Fruit fly (Drosophila melanogaster) whole organism, embryonic: Measurements from ENCODE around the gene CG42819.

Experiments used
- B-H2 ChIP-seq: fragments of 200-800 bp; sonication (Bioruptor generic); optimal IDR thresholded peaks from 2 replicates; lab custom pipeline; 2018; ENCODE audit warnings: missing biosample characterization, mild to moderate bottlenecking, missing genetic modification characterization
- CG10959 ChIP-seq: fragments of 200-800 bp; sonication (Bioruptor generic); IDR thresholded peaks from 2 replicates; pipeline ENCODE4 v1.3.6; 2022; ENCODE audit warnings: missing biosample characterization, missing genetic modification characterization
- CG11504 ChIP-seq: fragments of 200-800 bp; sonication (Bioruptor generic); optimal IDR thresholded peaks from 3 replicates; lab custom pipeline; 2019; ENCODE audit warnings: missing biosample characterization, mild to moderate bottlenecking, missing genetic modification characterization, moderate library complexity
- CG12236 ChIP-seq: fragments of 200-800 bp; sonication (Bioruptor generic); optimal IDR thresholded peaks from 2 replicates; lab custom pipeline; 2016; ENCODE audit warnings: missing biosample characterization, missing genetic modification characterization
- CG12942 ChIP-seq: fragments of 200-800 bp; sonication (Bioruptor generic); optimal IDR thresholded peaks from 3 replicates; lab custom pipeline; 2016; ENCODE audit warnings: missing biosample characterization, missing genetic modification characterization
- CG13624 ChIP-seq: fragments of 200-800 bp; sonication (Bioruptor generic); optimal IDR thresholded peaks from 2 replicates; lab custom pipeline; 2016; ENCODE audit warnings: missing biosample characterization, missing genetic modification characterization
- CG13775 ChIP-seq: fragments of 200-800 bp; sonication (Bioruptor generic); optimal IDR thresholded peaks from 3 replicates; lab custom pipeline; 2017; ENCODE audit warnings: missing biosample characterization, mild to moderate bottlenecking, missing genetic modification characterization
- CG1529 ChIP-seq: fragments of 200-800 bp; sonication (Bioruptor generic); optimal IDR thresholded peaks from 3 replicates; lab custom pipeline; 2018; ENCODE audit warnings: missing biosample characterization, missing genetic modification characterization
- CG15514 ChIP-seq: fragments of 200-800 bp; sonication (Bioruptor generic); optimal IDR thresholded peaks from 3 replicates; lab custom pipeline; 2017; ENCODE audit warnings: missing biosample characterization, missing genetic modification characterization, mild to moderate bottlenecking, moderate library complexity, missing genetic modification reagents
- CG17328 ChIP-seq: fragments of 200-800 bp; sonication (Bioruptor generic); IDR thresholded peaks from 2 replicates; pipeline ENCODE4 v1.3.6; 2022; ENCODE audit warnings: missing biosample characterization, missing genetic modification characterization
- CG17829 ChIP-seq: fragments of 200-800 bp; optimal IDR thresholded peaks from 2 replicates; lab custom pipeline; 2019; ENCODE audit warnings: missing biosample characterization, mild to moderate bottlenecking, missing genetic modification characterization, moderate library complexity
- CG18262 ChIP-seq: fragments of 200-800 bp; optimal IDR thresholded peaks from 3 replicates; lab custom pipeline; 2019; ENCODE audit warnings: missing biosample characterization, mild to moderate bottlenecking, missing genetic modification characterization, moderate library complexity
- CG18599 ChIP-seq: fragments of 200-800 bp; sonication (Bioruptor generic); optimal IDR thresholded peaks from 3 replicates; lab custom pipeline; 2017; ENCODE audit warnings: missing biosample characterization, missing genetic modification characterization, mild to moderate bottlenecking, moderate library complexity, missing genetic modification reagents
- CG2875 ChIP-seq: fragments of 200-800 bp; sonication (Bioruptor generic); optimal IDR thresholded peaks from 2 replicates; lab custom pipeline; 2017; ENCODE audit warnings: missing biosample characterization, mild to moderate bottlenecking, missing genetic modification characterization, missing genetic modification reagents
- CG30020 ChIP-seq: fragments of 200-800 bp; optimal IDR thresholded peaks from 2 replicates; lab custom pipeline; 2019; ENCODE audit warnings: missing biosample characterization, mild to moderate bottlenecking, missing genetic modification characterization, moderate library complexity
- CG30403 ChIP-seq: fragments of 200-800 bp; sonication (Bioruptor generic); optimal IDR thresholded peaks from 3 replicates; lab custom pipeline; 2016; ENCODE audit warnings: missing biosample characterization, missing genetic modification characterization
- CG3163 ChIP-seq: fragments of 200-800 bp; sonication (Bioruptor generic); optimal IDR thresholded peaks from 3 replicates; lab custom pipeline; 2016; ENCODE audit warnings: missing biosample characterization, missing genetic modification characterization
- CG32532 ChIP-seq: fragments of 200-800 bp; sonication (Bioruptor generic); IDR thresholded peaks from 2 replicates; pipeline ENCODE4 v1.3.6; 2022; ENCODE audit warnings: missing biosample characterization, missing genetic modification characterization
- CG34376 ChIP-seq: fragments of 200-800 bp; sonication (Bioruptor generic); optimal IDR thresholded peaks from 2 replicates; lab custom pipeline; 2018; ENCODE audit warnings: missing biosample characterization, mild to moderate bottlenecking, missing genetic modification characterization
- CG4404 ChIP-seq: fragments of 200-800 bp; sonication (Bioruptor generic); IDR thresholded peaks from 2 replicates; pipeline ENCODE4 v1.3.6; 2022; ENCODE audit warnings: missing biosample characterization, missing genetic modification characterization
- CG7987 ChIP-seq: fragments of 200-800 bp; sonication (Bioruptor generic); optimal IDR thresholded peaks from 2 replicates; lab custom pipeline; 2018; ENCODE audit warnings: missing biosample characterization, mild to moderate bottlenecking, missing genetic modification characterization, moderate library complexity
- CG9817 ChIP-seq: fragments of 200-800 bp; sonication (Bioruptor generic); optimal IDR thresholded peaks from 2 replicates; lab custom pipeline; 2018; ENCODE audit warnings: missing biosample characterization, mild to moderate bottlenecking, missing genetic modification characterization, moderate library complexity
- Dbx ChIP-seq: fragments of 200-800 bp; sonication (Bioruptor generic); IDR thresholded peaks from 3 replicates; pipeline ENCODE4 v1.3.6; 2022; ENCODE audit warnings: missing biosample characterization, missing genetic modification characterization
- HLH4C ChIP-seq: fragments of 200-800 bp; sonication (Bioruptor generic); IDR thresholded peaks from 3 replicates; pipeline ENCODE4 v1.3.6; 2022; ENCODE audit warnings: missing biosample characterization, missing genetic modification characterization; ENCODE audit not compliant: partially characterized antibody
- Med ChIP-seq: fragments of 200-800 bp; sonication (Bioruptor generic); peaks from one replicate; lab custom pipeline; 2016; ENCODE audit warnings: missing biosample characterization, missing genetic modification characterization, mild to moderate bottlenecking, inconsistent platforms, moderate library complexity
- Mrtf ChIP-seq: fragments of 200-800 bp; sonication (Bioruptor generic); IDR thresholded peaks from 3 replicates; pipeline ENCODE4 v1.3.6; 2022; ENCODE audit warnings: missing biosample characterization, missing genetic modification characterization
- Opbp ChIP-seq: fragments of 200-800 bp; sonication (Bioruptor generic); IDR thresholded peaks from 3 replicates; pipeline ENCODE4 v1.3.6; 2022; ENCODE audit warnings: missing biosample characterization, missing genetic modification characterization; ENCODE audit not compliant: partially characterized antibody
- Sox102F ChIP-seq: fragments of 200-800 bp; sonication (Bioruptor generic); optimal IDR thresholded peaks from 2 replicates; lab custom pipeline; 2018; ENCODE audit warnings: missing biosample characterization, mild to moderate bottlenecking, missing genetic modification characterization, moderate library complexity
- ab ChIP-seq: fragments of 200-800 bp; sonication (Bioruptor generic); optimal IDR thresholded peaks from 2 replicates; lab custom pipeline; 2016; ENCODE audit warnings: missing biosample characterization, missing genetic modification characterization
- ap ChIP-seq: fragments of 200-800 bp; sonication (Bioruptor generic); IDR thresholded peaks from 2 replicates; pipeline ENCODE4 v1.3.6; 2022; ENCODE audit warnings: missing biosample characterization, missing genetic modification characterization
- bbx ChIP-seq: fragments of 200-800 bp; sonication (Bioruptor generic); IDR thresholded peaks from 2 replicates; pipeline ENCODE4 v1.3.6; 2022; ENCODE audit warnings: missing biosample characterization, missing genetic modification characterization; ENCODE audit not compliant: partially characterized antibody
- bigmax ChIP-seq: fragments of 200-800 bp; sonication (Bioruptor generic); optimal IDR thresholded peaks from 2 replicates; lab custom pipeline; 2018; ENCODE audit warnings: missing biosample characterization, mild to moderate bottlenecking, missing genetic modification characterization
- bsh ChIP-seq, 2 experiments: fragments of 200-800 bp; sonication (Bioruptor generic); optimal IDR thresholded peaks; 2 replicates each; lab custom pipeline; 2017 to 2018; ENCODE audit warnings: mild to moderate bottlenecking in 2 of 2, missing biosample characterization in 2 of 2, missing genetic modification characterization in 2 of 2, moderate library complexity in 1 of 2
- cad ChIP-seq: fragments of >200 bp; optimal IDR thresholded peaks from 2 replicates; lab custom pipeline; 2017; ENCODE audit warnings: missing biosample characterization, missing genetic modification characterization
- caup ChIP-seq: fragments of 200-800 bp; sonication (Bioruptor generic); optimal IDR thresholded peaks from 3 replicates; lab custom pipeline; 2017; ENCODE audit warnings: missing biosample characterization, mild to moderate bottlenecking, missing genetic modification characterization, moderate library complexity; ENCODE audit not compliant: severe bottlenecking
- chm ChIP-seq: fragments of 200-800 bp; sonication (Bioruptor generic); IDR thresholded peaks from 2 replicates; pipeline ENCODE4 v1.3.6; 2022; ENCODE audit warnings: missing biosample characterization, missing genetic modification characterization
- ci ChIP-seq: fragments of 200-800 bp; sonication (Bioruptor generic); IDR thresholded peaks from 3 replicates; pipeline ENCODE4 v1.3.6; 2022; ENCODE audit warnings: missing biosample characterization, missing genetic modification characterization
- exex ChIP-seq: fragments of 200-800 bp; sonication (Bioruptor generic); optimal IDR thresholded peaks from 4 replicates; lab custom pipeline; 2018; ENCODE audit warnings: missing biosample characterization, mild to moderate bottlenecking, missing genetic modification characterization, moderate library complexity
- gem ChIP-seq: fragments of 200-800 bp; sonication (Bioruptor generic); optimal IDR thresholded peaks from 2 replicates; lab custom pipeline; 2019; ENCODE audit warnings: missing biosample characterization, mild to moderate bottlenecking, missing genetic modification characterization, moderate library complexity
- grn ChIP-seq: fragments of 200-800 bp; sonication (Bioruptor generic); optimal IDR thresholded peaks from 3 replicates; lab custom pipeline; 2017; ENCODE audit warnings: missing biosample characterization, missing genetic modification characterization
- gro ChIP-seq: fragments of 200-800 bp; sonication (Bioruptor generic); optimal IDR thresholded peaks from 2 replicates; lab custom pipeline; 2016; ENCODE audit warnings: missing biosample characterization, missing genetic modification characterization
- h ChIP-seq: fragments of >200 bp; optimal IDR thresholded peaks from 2 replicates; lab custom pipeline; 2017
- hbn ChIP-seq: fragments of 200-800 bp; sonication (Bioruptor generic); IDR thresholded peaks from 2 replicates; pipeline ENCODE4 v1.3.6; 2022; ENCODE audit warnings: missing biosample characterization, missing genetic modification characterization; ENCODE audit not compliant: partially characterized antibody
- insv ChIP-seq, 2 experiments: fragments of 200-800 bp; sonication (Bioruptor generic); optimal IDR thresholded peaks; 3 replicates each; lab custom pipeline; 2016 to 2018; ENCODE audit warnings: missing biosample characterization in 2 of 2, missing genetic modification characterization in 2 of 2
- phol ChIP-seq: fragments of 200-800 bp; sonication (Bioruptor generic); optimal IDR thresholded peaks from 3 replicates; lab custom pipeline; 2018; ENCODE audit warnings: missing biosample characterization, mild to moderate bottlenecking, missing genetic modification characterization, moderate library complexity
- sisA ChIP-seq: fragments of 200-800 bp; sonication (Bioruptor generic); IDR thresholded peaks from 2 replicates; pipeline ENCODE4 v1.3.6; 2022; ENCODE audit warnings: missing biosample characterization, missing genetic modification characterization
- sqz ChIP-seq: fragments of 200-800 bp; sonication (Bioruptor generic); optimal IDR thresholded peaks from 3 replicates; lab custom pipeline; 2018; ENCODE audit warnings: missing biosample characterization, mild to moderate bottlenecking, missing genetic modification characterization
- tin ChIP-seq: fragments of 200-800 bp; sonication (Bioruptor generic); optimal IDR thresholded peaks from 3 replicates; lab custom pipeline; 2016; ENCODE audit warnings: missing biosample characterization, missing genetic modification characterization
- unc-4 ChIP-seq: fragments of 200-800 bp; sonication (Bioruptor generic); IDR thresholded peaks from 2 replicates; pipeline ENCODE4 v1.3.6; 2022; ENCODE audit warnings: missing biosample characterization, missing genetic modification characterization; ENCODE audit not compliant: partially characterized antibody

Gene CG42819

dm6 chr2L:8381508-8382036, 7.6 kb downstream of the CG42819 start, which contains the start of gene AlaRS (continued):
- TF ChIP-seq tin (GFP tag; lab: Kevin White, UChicago), result peak; percentile 19
- TF ChIP-seq CG3163 (GFP tag; lab: Kevin White, UChicago), result no peak
- peak; percentile 70 for TF ChIP-seq gem
- TF ChIP-seq h (lab: Kevin White, UChicago), result no peak
- peak; percentile 66 for TF ChIP-seq HLH4C (GFP tag; lab: Robert Waterston, UW)
- peak; percentile 20 for TF ChIP-seq CG13624 (GFP tag; lab: Kevin White, UChicago)
- TF ChIP-seq CG18262 (tag; lab: Kevin White, UChicago), result peak; percentile 53
- peak; percentile 14 for TF ChIP-seq sqz
- no peak; the same call in 1 of the 2 replicates for TF ChIP-seq chm (GFP tag; lab: Robert Waterston, UW)
- no peak for TF ChIP-seq caup (GFP tag; lab: Kevin White, UChicago)
- TF ChIP-seq Mrtf (GFP tag; lab: Robert Waterston, UW), result no peak
- peak; percentile 58 for TF ChIP-seq CG30403 (GFP tag; lab: Kevin White, UChicago)
- peak; percentile 42 for TF ChIP-seq phol (tag; lab: Kevin White, UChicago)
- peak; percentile 31 for TF ChIP-seq Sox102F (GFP tag; lab: Kevin White, UChicago)
- no peak for TF ChIP-seq CG10959 (GFP tag; lab: Robert Waterston, UW)
- TF ChIP-seq CG2875, result peak; percentile 2
- no peak for TF ChIP-seq ap (GFP tag; lab: Robert Waterston, UW)
- TF ChIP-seq CG32532 (GFP tag; lab: Robert Waterston, UW), result no peak; the same call in 1 of the 2 replicates
- TF ChIP-seq CG17328 (GFP tag; lab: Robert Waterston, UW), result peak; percentile 23; the same call in 1 of the 2 replicates
- peak; percentile 4 for TF ChIP-seq CG12942 (GFP tag; lab: Kevin White, UChicago)
- TF ChIP-seq cad (GFP tag; lab: Kevin White, UChicago), result no peak
- peak; percentile 41 for TF ChIP-seq CG34376
- peak; percentile 22 for TF ChIP-seq gro (GFP tag; lab: Kevin White, UChicago)
- TF ChIP-seq bigmax (GFP tag; lab: Kevin White, UChicago), result peak; percentile 68
- TF ChIP-seq unc-4, result peak; percentile 72; the same call in 1 of the 2 replicates
- TF ChIP-seq Opbp (GFP tag; lab: Robert Waterston, UW), result peak; percentile 50; the same call in 1 of the 3 replicates
- peak; percentile 67 for TF ChIP-seq CG17829
- TF ChIP-seq bsh (GFP tag; optimal IDR thresholded peaks at IDR 0.05; lab: Kevin White, UChicago), result peak; percentile 8 to 35
- TF ChIP-seq CG11504, result peak; percentile 42
- no peak for TF ChIP-seq sisA (GFP tag; lab: Robert Waterston, UW)
- peak; percentile 56 for TF ChIP-seq CG18599 (GFP tag; lab: Kevin White, UChicago)
- peak; percentile 75 for TF ChIP-seq Med
- no peak for TF ChIP-seq grn (GFP tag; lab: Kevin White, UChicago)
- TF ChIP-seq CG12236 (GFP tag; lab: Kevin White, UChicago), result no peak
- TF ChIP-seq CG9817 (tag; lab: Kevin White, UChicago), result no peak
- TF ChIP-seq CG1529 (GFP tag; lab: Kevin White, UChicago), result no peak
- 0 out of 3 replicates have a peak, but pooled peaks have one; percentile 6 for TF ChIP-seq Dbx (GFP tag; lab: Robert Waterston, UW)
- no peak for TF ChIP-seq ab (GFP tag; lab: Kevin White, UChicago)
- no peak for TF ChIP-seq CG4404 (GFP tag; lab: Robert Waterston, UW)
- peak; percentile 44 for TF ChIP-seq CG13775 (GFP tag; lab: Kevin White, UChicago)
- peak; percentile 54 for TF ChIP-seq CG30020 (tag; lab: Kevin White, UChicago)
- TF ChIP-seq CG7987 (GFP tag; lab: Kevin White, UChicago), result no peak
- TF ChIP-seq B-H2 (GFP tag; lab: Kevin White, UChicago), result peak; percentile 39
- TF ChIP-seq ci (GFP tag; lab: Robert Waterston, UW), result peak; percentile 40; the same call in 1 of the 3 replicates
- peak; percentile 5 for TF ChIP-seq exex (tag; lab: Kevin White, UChicago)
- TF ChIP-seq CG15514 (GFP tag; lab: Kevin White, UChicago), result peak; percentile 84
- peak; percentile 57; the same call in 1 of the 2 replicates for TF ChIP-seq bbx (GFP tag; lab: Robert Waterston, UW)
- peak; percentile 57 for TF ChIP-seq hbn (GFP tag; lab: Robert Waterston, UW)
- no peak for TF ChIP-seq insv (GFP tag; optimal IDR thresholded peaks at IDR 0.05; lab: Kevin White, UChicago)
